Worm (Caenorhabditis elegans) whole organism, early embryonic: Measurements from ENCODE around the gene T22D1.1.

Experiments
- B0310.2 ChIP-seq: sonication (generic microtip); optimal IDR thresholded peaks from 2 replicates; lab custom pipeline; 2016; ENCODE audit warnings: mild to moderate bottlenecking, missing genetic modification characterization, missing compliant biosample characterization
- F13C5.2 ChIP-seq: sonication (generic microtip); optimal IDR thresholded peaks from 2 replicates; lab custom pipeline; 2017; ENCODE audit warnings: mild to moderate bottlenecking, missing genetic modification characterization, inconsistent platforms, missing compliant biosample characterization
- aly-1 ChIP-seq: sonication (generic microtip); optimal IDR thresholded peaks from 2 replicates; lab custom pipeline; 2016; ENCODE audit warnings: missing genetic modification characterization, missing compliant biosample characterization
- ama-1 ChIP-seq: fragments of 150-350 bp; optimal IDR thresholded peaks from 2 replicates; lab custom pipeline; 2014
- ceh-13 ChIP-seq: fragments of 200-800 bp; sonication (Bioruptor generic); optimal IDR thresholded peaks from 2 replicates; lab custom pipeline; 2018; ENCODE audit warnings: mild to moderate bottlenecking, missing genetic modification characterization, missing compliant biosample characterization
- ceh-36 ChIP-seq: sonication (generic microtip); optimal IDR thresholded peaks from 2 replicates; lab custom pipeline; 2016; ENCODE audit warnings: missing genetic modification characterization, inconsistent platforms, missing compliant biosample characterization
- ets-7 ChIP-seq: sonication (generic microtip); optimal IDR thresholded peaks from 2 replicates; lab custom pipeline; 2016; ENCODE audit warnings: missing genotype, missing genetic modification characterization, missing compliant biosample characterization
- flt-1 ChIP-seq: fragments of 200-800 bp; sonication (Bioruptor generic); IDR thresholded peaks from 2 replicates; pipeline ENCODE4 v1.3.6; 2022; ENCODE audit warnings: missing genetic modification characterization, missing compliant biosample characterization
- hmbx-1 ChIP-seq: sonication (generic microtip); optimal IDR thresholded peaks from 2 replicates; lab custom pipeline; 2016; ENCODE audit warnings: mild to moderate bottlenecking, missing genetic modification characterization, missing compliant biosample characterization
- hmg-4 ChIP-seq: fragments of 200-800 bp; sonication (Bioruptor generic); optimal IDR thresholded peaks from 2 replicates; lab custom pipeline; 2018; ENCODE audit warnings: mild to moderate bottlenecking, missing genetic modification characterization, missing compliant biosample characterization
- hnd-1 ChIP-seq: sonication (generic microtip); optimal IDR thresholded peaks from 2 replicates; lab custom pipeline; 2016; ENCODE audit warnings: missing genetic modification characterization, missing compliant biosample characterization
- pes-1 ChIP-seq: fragments of 200-800 bp; sonication (Bioruptor generic); IDR thresholded peaks from 2 replicates; pipeline ENCODE4 v1.3.6; 2022; ENCODE audit warnings: missing genetic modification reagents, missing genetic modification characterization, missing compliant biosample characterization
- scrt-1 ChIP-seq: fragments of 200-800 bp; sonication (Bioruptor generic); IDR thresholded peaks from 2 replicates; pipeline ENCODE4 v1.3.6; 2022; ENCODE audit warnings: missing genetic modification characterization, missing compliant biosample characterization
- sea-1 ChIP-seq: fragments of 200-800 bp; sonication (Bioruptor generic); conservative IDR thresholded peaks from 2 replicates; pipeline ENCODE4 v1.3.6; 2022; ENCODE audit warnings: missing genetic modification characterization, missing compliant biosample characterization
- tbx-11 ChIP-seq: fragments of 200-800 bp; sonication (Bioruptor generic); IDR thresholded peaks from 2 replicates; pipeline ENCODE4 v1.3.6; 2022; ENCODE audit warnings: missing genetic modification characterization, missing compliant biosample characterization
- tbx-37 ChIP-seq: fragments of 200-800 bp; sonication (Bioruptor generic); conservative IDR thresholded peaks from 2 replicates; pipeline ENCODE4 v1.3.6; 2022; ENCODE audit warnings: missing genetic modification reagents, missing genetic modification characterization, missing compliant biosample characterization
- tra-4 ChIP-seq: sonication (generic microtip); optimal IDR thresholded peaks from 2 replicates; lab custom pipeline; 2017; ENCODE audit warnings: missing genetic modification characterization, missing compliant biosample characterization

The T22D1.1 gene

ce11 chrIV:6914161-6914585 is 9.0 kb upstream of the T22D1.1 start:
- TF ChIP-seq scrt-1 (GFP tag; lab: Robert Waterston, UW), result 0 out of 2 replicates have a peak, but pooled peaks have one; percentile 16

ce11 chrIV:6916831-6917230 is 6.3 kb upstream of the T22D1.1 start:
- TF ChIP-seq tbx-11 (no peak), ama-1 (no peak), scrt-1 (GFP tag; lab: Robert Waterston, UW) (no peak), aly-1 (tag; lab: Kevin White, UChicago) (no peak), sea-1 (GFP tag; lab: Robert Waterston, UW) (no peak), hmg-4 (GFP tag; lab: Kevin White, UChicago) (no peak), pes-1 (GFP tag; lab: Robert Waterston, UW) (no peak), flt-1 (no peak), ceh-13 (GFP tag; lab: Kevin White, UChicago) (no peak), ceh-36 (tag; lab: Kevin White, UChicago) (no peak), tbx-37 (GFP tag; lab: Robert Waterston, UW) (no peak), tra-4 (tag; lab: Kevin White, UChicago) (no peak), hnd-1 (tag; lab: Kevin White, UChicago) (no peak), hmbx-1 (tag; lab: Kevin White, UChicago) (no peak), B0310.2 (no peak), ets-7 (tag; lab: Kevin White, UChicago) (no peak), F13C5.2 (tag; lab: Kevin White, UChicago) (no peak)

- TF ChIP-seq F13C5.2 (tag; lab: Kevin White, UChicago), result peak; percentile 38
- no peak for TF ChIP-seq tra-4 (tag; lab: Kevin White, UChicago)
Observed at ce11 chrIV:6919318-6919717, 3.9 kb upstream of the T22D1.1 start, which contains the start of gene ruvb-2. Gene ruvb-2 (minus strand): TSS chrIV:6919406.

ce11 chrIV:6920063-6920462 is 3.1 kb upstream of the T22D1.1 start, which contains the start of gene T22D1.18:
Gene T22D1.18 (minus strand): TSS chrIV:6920163.
- TF ChIP-seq hmg-4 (GFP tag; lab: Kevin White, UChicago), result no peak
- TF ChIP-seq ceh-36 (tag; lab: Kevin White, UChicago), result no peak
- no peak for TF ChIP-seq sea-1 (GFP tag; lab: Robert Waterston, UW)
- no peak for TF ChIP-seq scrt-1 (GFP tag; lab: Robert Waterston, UW)
- TF ChIP-seq ama-1, result no peak
- TF ChIP-seq ceh-13 (GFP tag; lab: Kevin White, UChicago), result no peak
- TF ChIP-seq tbx-37 (GFP tag; lab: Robert Waterston, UW), result no peak
- TF ChIP-seq B0310.2, result no peak
- TF ChIP-seq tbx-11, result no peak

ce11 chrIV:6925520-6925919 is 2.4 kb downstream of the T22D1.1 start:
- TF ChIP-seq aly-1 (tag; lab: Kevin White, UChicago) (no peak), tra-4 (tag; lab: Kevin White, UChicago) (no peak), pes-1 (GFP tag; lab: Robert Waterston, UW) (no peak)

ce11 chrIV:6928417-6928816 is 5.2 kb downstream of the T22D1.1 start, which contains the start of gene cest-6:
Gene cest-6 (minus strand): TSS chrIV:6928517.
- TF ChIP-seq F13C5.2 (tag; lab: Kevin White, UChicago) (no peak), scrt-1 (GFP tag; lab: Robert Waterston, UW) (no peak), hmbx-1 (tag; lab: Kevin White, UChicago) (no peak), ceh-13 (GFP tag; lab: Kevin White, UChicago) (no peak), tbx-11 (no peak), hmg-4 (GFP tag; lab: Kevin White, UChicago) (no peak), flt-1 (no peak), ama-1 (no peak), tbx-37 (GFP tag; lab: Robert Waterston, UW) (no peak), aly-1 (tag; lab: Kevin White, UChicago) (no peak), ceh-36 (tag; lab: Kevin White, UChicago) (no peak), ets-7 (tag; lab: Kevin White, UChicago) (no peak), pes-1 (GFP tag; lab: Robert Waterston, UW) (no peak), sea-1 (GFP tag; lab: Robert Waterston, UW) (no peak), B0310.2 (no peak), tra-4 (tag; lab: Kevin White, UChicago) (no peak), hnd-1 (tag; lab: Kevin White, UChicago) (no peak)

- no peak for TF ChIP-seq flt-1
Observed at ce11 chrIV:6937548-6937947, 14.4 kb downstream of the T22D1.1 start, which contains the start of gene npr-12. Gene npr-12 (minus strand): TSS chrIV:6937648.

ce11 chrIV:6941101-6941500 is 17.9 kb downstream of the T22D1.1 start:
- TF ChIP-seq tbx-11, result no peak
- no peak for TF ChIP-seq aly-1 (tag; lab: Kevin White, UChicago)
- no peak for TF ChIP-seq ama-1
- TF ChIP-seq pes-1 (GFP tag; lab: Robert Waterston, UW), result no peak
- TF ChIP-seq hmbx-1 (tag; lab: Kevin White, UChicago), result no peak
- no peak for TF ChIP-seq ceh-36 (tag; lab: Kevin White, UChicago)
- no peak for TF ChIP-seq F13C5.2 (tag; lab: Kevin White, UChicago)
- TF ChIP-seq flt-1, result no peak
- TF ChIP-seq ets-7 (tag; lab: Kevin White, UChicago), result no peak

ce11 chrIV:6946832-6947231 is 23.7 kb downstream of the T22D1.1 start:
- TF ChIP-seq ets-7 (tag; lab: Kevin White, UChicago) (no peak), ceh-36 (tag; lab: Kevin White, UChicago) (no peak), hmg-4 (GFP tag; lab: Kevin White, UChicago) (no peak), F13C5.2 (tag; lab: Kevin White, UChicago) (no peak), flt-1 (no peak), pes-1 (GFP tag; lab: Robert Waterston, UW) (no peak), aly-1 (tag; lab: Kevin White, UChicago) (no peak), B0310.2 (no peak), scrt-1 (GFP tag; lab: Robert Waterston, UW) (no peak), tbx-37 (GFP tag; lab: Robert Waterston, UW) (no peak), tra-4 (tag; lab: Kevin White, UChicago) (no peak), tbx-11 (no peak)
